Worm (Caenorhabditis elegans): ENCODE data around the gene ZK945.7.

- no peak for TF ChIP-seq daf-19 (GFP tag; conservative IDR thresholded peaks at IDR 0.05)
- TF ChIP-seq daf-12 (tag; optimal IDR thresholded peaks at IDR 0.05), result no peak
- TF ChIP-seq egl-27 (tag; optimal IDR thresholded peaks at IDR 0.05), result no peak
- TF ChIP-seq ama-1 (optimal IDR thresholded peaks at IDR 0.05), result no peak
- TF ChIP-seq pha-4 (GFP tag; IDR thresholded peaks at IDR 0.05), result no peak
- TF ChIP-seq pha-4 (tag; optimal IDR thresholded peaks at IDR 0.05), result no peak
These were observed 47.8 kb downstream of the ZK945.7 start, which contains the start of gene stg-1 for ce11 chrII:10060508-10060907.
